Worm (Caenorhabditis elegans) whole organism, L4/young adult: Measurements from ENCODE around the gene F15H10.8.

Source experiments
- dao-5 ChIP-seq: sonication (generic microtip); optimal IDR thresholded peaks from 2 replicates; lab custom pipeline; 2016; ENCODE audit warnings: missing genotype, missing genetic modification characterization, moderate library complexity, missing compliant biosample characterization
- him-1 ChIP-seq: sonication (generic microtip); optimal IDR thresholded peaks from 2 replicates; lab custom pipeline; 2016; ENCODE audit warnings: missing genotype, missing genetic modification reagents, missing genetic modification characterization, missing compliant biosample characterization

- TF ChIP-seq dao-5 (tag; lab: Kevin White, UChicago) (no peak), him-1 (tag; lab: Kevin White, UChicago) (no peak)
Observed at ce11 chrV:10387412-10387811, 15.3 kb downstream of the F15H10.8 start.
